Fruit fly (Drosophila melanogaster) whole organism: ENCODE measurements around the gene slmb.

ENCODE experiments used
- CG8478 ChIP-seq: fragments of >200 bp; optimal IDR thresholded peaks from 2 replicates; lab custom pipeline; 2018; ENCODE audit warnings: inconsistent platforms
- EcR ChIP-seq, 2 experiments: fragments of >200 bp; optimal IDR thresholded peaks; 2 replicates each; lab custom pipeline; 2017; ENCODE audit warnings: missing biosample characterization in 2 of 2, missing genetic modification characterization in 2 of 2, missing genetic modification reagents in 2 of 2
- psq ChIP-seq: fragments of >200 bp; optimal IDR thresholded peaks from 2 replicates; lab custom pipeline; 2017

dm6 chr3R:21097160-21097559 lies 30.1 kb downstream of the slmb start:
- TF ChIP-seq EcR (GFP tag; optimal IDR thresholded peaks at IDR 0.05; lab: Kevin White, UChicago) = no peak
- no peak for TF ChIP-seq psq
- TF ChIP-seq CG8478 = no peak
